Worm (Caenorhabditis elegans): ENCODE data around the gene nhr-59.
A peak's percentile ranks its signal among the peaks of the same experiment; 100 is the strongest.
"Not testable (repeated sequence)": the region's sequence is repeated elsewhere in the genome, so short reads cannot be mapped to it uniquely, and the experiment has no call there.

nhr-59 gene

DNA sequence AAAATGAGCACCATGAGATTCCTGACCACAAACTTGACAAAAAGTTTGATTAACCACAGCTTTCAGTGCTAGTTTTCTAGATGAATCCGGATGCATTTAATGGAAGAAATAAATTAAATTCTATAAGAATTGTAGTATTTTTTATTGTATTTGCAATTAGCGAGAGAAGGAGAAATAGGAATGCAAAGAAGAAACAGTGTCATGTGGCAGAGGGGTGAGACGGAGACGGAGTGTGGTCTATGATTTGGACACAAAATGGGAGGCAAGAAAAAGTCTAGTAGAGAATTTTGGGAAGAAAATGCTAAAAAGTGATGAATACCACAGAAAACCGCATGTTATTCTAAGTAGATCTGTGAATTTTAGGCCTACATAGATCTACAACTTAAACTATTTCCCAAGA lies at the start of gene nhr-59:
Gene nhr-59, minus strand, starts transcription at position 214 of the 400 bp plus-strand sequence.
- TF ChIP-seq nhr-80 (tag; optimal IDR thresholded peaks at IDR 0.05), result peak; percentile 33
- TF ChIP-seq sea-2 (GFP tag; IDR thresholded peaks at IDR 0.05), result no peak

ce11 chrV:2327814-2328213 lies 49.7 kb upstream of the nhr-59 start:
- TF ChIP-seq tbp1 (GFP tag; optimal IDR thresholded peaks at IDR 0.05), result peak; percentile 68
- not testable (repeated sequence) for TF ChIP-seq rpc-1 (optimal IDR thresholded peaks at IDR 0.05)
- TF ChIP-seq rpc-1 (tag; optimal IDR thresholded peaks at IDR 0.05), result peak; percentile 43
- peak; percentile 53 for TF ChIP-seq B0261.1 (tag; optimal IDR thresholded peaks at IDR 0.05)

DNA sequence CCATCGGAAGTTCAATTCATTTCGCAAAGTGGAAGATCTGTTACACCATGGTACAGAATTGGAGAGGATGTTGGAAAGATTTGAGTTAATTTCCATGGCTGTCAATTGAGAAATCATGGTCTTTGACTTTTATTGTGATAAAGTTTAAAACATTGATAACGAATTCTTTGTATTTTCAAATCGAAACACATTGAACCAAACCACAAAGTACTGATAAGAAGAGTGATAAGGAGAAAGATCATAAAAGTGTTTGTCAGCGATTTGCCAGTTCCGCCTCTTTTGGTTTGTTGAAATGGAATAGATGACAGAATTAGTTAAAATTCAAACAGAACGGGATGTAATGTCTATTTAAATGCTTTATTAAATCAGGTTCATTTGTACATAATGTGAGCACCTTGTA lies 49.1 kb upstream of the nhr-59 start:
- TF ChIP-seq nfyb-1 (GFP tag; IDR thresholded peaks at IDR 0.05) (0 out of 2 replicates have a peak, but pooled peaks have one; percentile 8), atf-7 (tag; optimal IDR thresholded peaks at IDR 0.05) (peak; percentile 35), B0019.2 (GFP tag; conservative IDR thresholded peaks at IDR 0.05) (no peak), nhr-80 (tag; optimal IDR thresholded peaks at IDR 0.05) (peak; percentile 83), mcd-1 (GFP tag; IDR thresholded peaks at IDR 0.05) (no peak)

DNA sequence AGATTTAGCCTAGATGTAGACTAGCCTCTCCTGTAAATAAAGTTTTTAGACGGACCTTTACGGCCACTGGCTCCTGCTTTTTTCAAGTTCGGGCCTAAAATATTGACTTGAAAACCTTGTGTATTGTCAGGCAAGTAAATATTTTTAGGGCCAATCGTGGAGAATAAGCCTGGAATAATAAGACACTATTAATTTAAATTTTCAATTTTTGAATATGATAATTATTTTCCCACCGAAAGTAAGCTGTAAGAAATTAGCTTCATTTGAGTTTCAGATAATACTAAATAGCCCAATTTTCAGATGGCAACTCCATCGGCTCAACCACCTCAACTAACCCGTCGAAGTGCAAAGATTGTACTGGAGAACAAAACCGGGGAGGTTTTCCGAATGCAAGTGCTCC lies 48.3 kb upstream of the nhr-59 start, which contains the start of gene pud-4:
Gene pud-4, plus strand, starts transcription at position 301 of the 400 bp plus-strand sequence.
- no peak for TF ChIP-seq snpc-1.3 (tag; optimal IDR thresholded peaks at IDR 0.05; ENCODE audit: insufficient read depth)
- no peak for TF ChIP-seq gei-17 (GFP tag; optimal IDR thresholded peaks at IDR 0.05)
- no peak for TF ChIP-seq C06A6.2 (GFP tag; conservative IDR thresholded peaks at IDR 0.05)
- no peak for TF ChIP-seq B0019.2 (GFP tag; conservative IDR thresholded peaks at IDR 0.05)
- TF ChIP-seq hlh-26 (GFP tag; conservative IDR thresholded peaks at IDR 0.05), result no peak
- TF ChIP-seq let-526 (GFP tag; IDR thresholded peaks at IDR 0.05), result no peak
- TF ChIP-seq mxl-1 (tag; optimal IDR thresholded peaks at IDR 0.05), result no peak
- no peak for TF ChIP-seq snpc-3.4 (tag; optimal IDR thresholded peaks at IDR 0.05)
- no peak for TF ChIP-seq dpff-1 (tag; optimal IDR thresholded peaks at IDR 0.05)
- TF ChIP-seq ceh-91 (GFP tag; IDR thresholded peaks at IDR 0.05), result no peak
- no peak for TF ChIP-seq mcd-1 (GFP tag; IDR thresholded peaks at IDR 0.05)
- no peak for TF ChIP-seq nhr-90 (tag; optimal IDR thresholded peaks at IDR 0.05)
- TF ChIP-seq nfyb-1 (GFP tag; IDR thresholded peaks at IDR 0.05), result no peak
- TF ChIP-seq nfya-1 (tag; optimal IDR thresholded peaks at IDR 0.05; ENCODE audit: borderline replicate concordance, insufficient read depth), result no peak

DNA sequence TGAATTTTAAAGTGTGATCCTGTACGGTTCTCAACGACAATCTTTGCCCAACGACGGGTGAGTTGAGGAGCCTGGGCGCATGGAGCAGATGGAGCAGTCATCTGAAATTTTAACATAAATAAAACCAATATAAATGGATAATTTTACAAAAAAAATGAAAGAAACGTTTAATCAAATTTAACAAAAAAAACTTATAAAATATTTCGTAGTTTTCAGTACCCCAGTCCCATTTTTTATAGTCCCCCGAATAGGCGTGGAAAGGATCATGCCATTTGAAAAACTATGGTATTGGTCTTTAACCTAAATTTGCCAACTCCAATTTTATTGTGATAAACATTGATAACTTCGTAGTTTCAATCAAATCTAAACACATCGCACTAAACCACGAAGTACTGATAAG lies 47.0 kb upstream of the nhr-59 start, which contains the start of gene pud-3:
Gene pud-3, minus strand, starts transcription at position 101 of the 400 bp plus-strand sequence.
- TF ChIP-seq ztf-28 (GFP tag; IDR thresholded peaks at IDR 0.05) (no peak), F55B11.4 (tag; optimal IDR thresholded peaks at IDR 0.05; ENCODE audit: borderline replicate concordance, insufficient read depth) (no peak), mcd-1 (GFP tag; IDR thresholded peaks at IDR 0.05) (no peak), D2030.7 (GFP tag; IDR thresholded peaks at IDR 0.05) (no peak), hmg-1.2 (GFP tag; IDR thresholded peaks at IDR 0.05) (no peak), egrh-3 (GFP tag; IDR thresholded peaks at IDR 0.05) (no peak), tbx-9 (tag; optimal IDR thresholded peaks at IDR 0.05; ENCODE audit: borderline replicate concordance) (no peak), K11D2.4 (GFP tag; IDR thresholded peaks at IDR 0.05) (no peak)

DNA sequence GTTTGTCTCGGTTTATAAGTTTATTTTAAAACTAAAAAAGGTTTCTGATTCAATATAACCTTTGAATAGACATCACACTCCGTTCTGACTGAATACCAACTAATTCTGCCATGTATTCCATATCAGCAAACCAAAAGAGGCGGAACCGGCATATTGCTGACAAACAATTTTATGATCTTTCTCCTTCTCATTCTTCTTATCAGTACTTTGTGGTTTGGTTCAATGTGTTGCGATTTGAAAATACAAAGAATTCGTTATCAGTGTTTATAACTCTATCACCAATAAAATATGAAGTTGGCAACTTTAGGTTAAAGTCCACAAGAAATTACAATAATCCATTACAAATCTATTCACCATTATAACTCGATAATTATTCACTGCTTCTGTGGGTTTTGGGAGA lies 46.2 kb upstream of the nhr-59 start:
- TF ChIP-seq F37B4.10 (GFP tag; IDR thresholded peaks at IDR 0.05), result no peak
- 0 out of 2 replicates have a peak, but pooled peaks have one; percentile 12 for TF ChIP-seq dox-1 (GFP tag; IDR thresholded peaks at IDR 0.05)
- no peak for TF ChIP-seq F39B2.1 (GFP tag; IDR thresholded peaks at IDR 0.05)
- TF ChIP-seq ceh-27 (GFP tag; optimal IDR thresholded peaks at IDR 0.05), result no peak
- TF ChIP-seq mes-4 (tag; optimal IDR thresholded peaks at IDR 0.05), result no peak
- no peak for TF ChIP-seq lin-35 (GFP tag; optimal IDR thresholded peaks at IDR 0.05)
- TF ChIP-seq nhr-179 (tag; optimal IDR thresholded peaks at IDR 0.05), result no peak
- no peak for TF ChIP-seq B0336.3 (GFP tag; IDR thresholded peaks at IDR 0.05)
- TF ChIP-seq nhr-80 (tag; optimal IDR thresholded peaks at IDR 0.05), result peak; percentile 85
- TF ChIP-seq egrh-3 (GFP tag; IDR thresholded peaks at IDR 0.05), result no peak
- no peak for TF ChIP-seq F49E8.2 (tag; optimal IDR thresholded peaks at IDR 0.05; ENCODE audit: insufficient read depth)
- TF ChIP-seq F10E7.11 (tag; optimal IDR thresholded peaks at IDR 0.05), result no peak
